Fruit fly (Drosophila melanogaster): Measurements from ENCODE around the gene CG34136.

CG34136 gene

DNA sequence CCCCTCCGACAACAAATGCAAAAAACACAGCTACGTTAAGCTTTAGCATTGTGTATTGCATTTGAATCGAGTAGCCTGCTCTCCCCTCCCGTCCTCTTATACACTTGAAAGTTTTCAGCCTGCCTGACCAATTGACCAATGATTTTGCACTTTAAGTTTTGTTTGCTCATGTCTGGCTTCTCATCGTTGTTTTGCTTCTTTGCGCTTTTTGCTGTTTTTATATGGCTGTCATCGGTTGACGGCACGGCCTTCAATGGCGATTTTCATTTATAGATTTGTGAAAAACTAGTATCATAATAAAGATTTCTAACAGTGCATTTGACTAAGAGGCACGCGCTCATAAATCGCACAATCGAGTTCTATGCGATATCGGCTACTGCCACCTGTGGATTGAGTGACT lies 30.8 kb upstream of the CG34136 start:
- TF ChIP-seq Snoo (tag; optimal IDR thresholded peaks at IDR 0.05), result no peak
- peak; percentile 4 for TF ChIP-seq Pif1A (GFP tag; optimal IDR thresholded peaks at IDR 0.05)
- no peak for TF ChIP-seq Pif1B (GFP tag; optimal IDR thresholded peaks at IDR 0.05)
- peak; percentile 49 for TF ChIP-seq CG8301 (tag; optimal IDR thresholded peaks at IDR 0.05)
- peak; percentile 46; the same call in 1 of the 2 replicates for TF ChIP-seq Ets98B (GFP tag; IDR thresholded peaks at IDR 0.05)
- no peak for TF ChIP-seq CG34367 (tag; optimal IDR thresholded peaks at IDR 0.05)
- TF ChIP-seq CG4496 (GFP tag; IDR thresholded peaks at IDR 0.05), result peak; percentile 69
- TF ChIP-seq gl (tag; optimal IDR thresholded peaks at IDR 0.05), result no peak
- no peak for TF ChIP-seq CG17806 (tag; optimal IDR thresholded peaks at IDR 0.05)
- peak; percentile 52; the same call in 1 of the 2 replicates for TF ChIP-seq CG32121 (GFP tag; IDR thresholded peaks at IDR 0.05)
- TF ChIP-seq CG8159 (tag; optimal IDR thresholded peaks at IDR 0.05), result no peak
- TF ChIP-seq CG12605 (GFP tag; IDR thresholded peaks at IDR 0.05), result no peak
- TF ChIP-seq D1 (tag; optimal IDR thresholded peaks at IDR 0.05), result no peak
- TF ChIP-seq rn (GFP tag; IDR thresholded peaks at IDR 0.05), result no peak
- peak; percentile 34; the same call in 1 of the 2 replicates for TF ChIP-seq CG10348 (GFP tag; IDR thresholded peaks at IDR 0.05)
- no peak for TF ChIP-seq CG13204 (GFP tag; optimal IDR thresholded peaks at IDR 0.05)
- TF ChIP-seq CG15710 (tag; optimal IDR thresholded peaks at IDR 0.05), result no peak
- no peak for TF ChIP-seq CG9948 (tag; optimal IDR thresholded peaks at IDR 0.05)
- peak; percentile 44 for TF ChIP-seq CG14655 (GFP tag; optimal IDR thresholded peaks at IDR 0.05)
- TF ChIP-seq EcR (GFP tag; optimal IDR thresholded peaks at IDR 0.05), result no peak
- peak; percentile 84 for TF ChIP-seq fd96Ca (GFP tag; IDR thresholded peaks at IDR 0.05)

DNA sequence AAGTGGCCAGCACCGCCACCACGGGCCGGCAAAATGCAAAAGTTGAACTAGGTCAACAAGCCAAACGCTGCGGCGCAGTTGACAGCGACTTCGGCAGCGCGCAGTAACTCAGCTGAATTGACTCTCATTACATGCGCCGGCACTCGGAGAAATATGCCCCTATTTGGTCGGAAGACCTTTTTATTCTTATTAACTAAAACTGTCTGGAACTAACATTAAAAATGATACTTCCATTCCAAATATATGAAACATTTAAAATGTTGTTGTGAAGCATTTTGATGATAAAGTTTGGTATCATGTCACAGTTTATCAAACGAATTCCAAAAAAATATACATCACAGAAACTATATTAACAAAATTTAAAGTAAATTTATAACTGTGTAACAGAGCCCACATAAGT lies 29.6 kb upstream of the CG34136 start:
- TF ChIP-seq EcR (GFP tag; optimal IDR thresholded peaks at IDR 0.05) (no peak), CG8301 (tag; optimal IDR thresholded peaks at IDR 0.05) (peak; percentile 44), Pif1A (GFP tag; optimal IDR thresholded peaks at IDR 0.05) (peak; percentile 10), CG4496 (GFP tag; IDR thresholded peaks at IDR 0.05) (peak; percentile 37; the same call in 1 of the 3 replicates), CG15710 (tag; optimal IDR thresholded peaks at IDR 0.05) (no peak), CG10348 (GFP tag; IDR thresholded peaks at IDR 0.05) (no peak), CG34367 (tag; optimal IDR thresholded peaks at IDR 0.05) (no peak), CG14655 (GFP tag; optimal IDR thresholded peaks at IDR 0.05) (no peak), fd96Ca (GFP tag; IDR thresholded peaks at IDR 0.05) (no peak), CG13204 (GFP tag; optimal IDR thresholded peaks at IDR 0.05) (no peak), Ets98B (GFP tag; IDR thresholded peaks at IDR 0.05) (peak; percentile 35; the same call in 1 of the 2 replicates), gl (tag; optimal IDR thresholded peaks at IDR 0.05) (no peak), CG9948 (tag; optimal IDR thresholded peaks at IDR 0.05) (no peak), Snoo (tag; optimal IDR thresholded peaks at IDR 0.05) (no peak), Pif1B (GFP tag; optimal IDR thresholded peaks at IDR 0.05) (no peak)

DNA sequence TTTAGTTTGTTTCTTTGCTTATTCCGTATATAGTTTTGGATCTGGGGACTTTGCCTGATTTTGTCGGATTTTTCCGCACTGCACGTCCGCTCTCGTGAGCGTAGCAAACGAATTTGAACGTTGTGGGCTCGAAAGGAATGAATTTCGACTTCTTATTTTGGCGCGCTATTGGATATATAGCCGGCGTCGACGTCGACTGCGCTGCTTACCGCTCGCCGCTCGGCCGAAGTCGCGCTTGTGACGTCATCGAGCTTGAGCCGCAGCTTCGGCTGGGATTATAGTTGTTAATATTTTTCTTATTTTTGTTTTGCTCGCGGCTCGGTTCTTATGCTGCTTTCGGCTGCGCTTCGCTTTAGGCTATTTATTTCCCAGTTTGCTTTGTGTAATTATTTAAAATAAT lies 26.9 kb upstream of the CG34136 start:
- TF ChIP-seq EcR (GFP tag; optimal IDR thresholded peaks at IDR 0.05), result no peak
- TF ChIP-seq rn (GFP tag; IDR thresholded peaks at IDR 0.05), result no peak
- no peak for TF ChIP-seq D1 (tag; optimal IDR thresholded peaks at IDR 0.05)
- no peak for TF ChIP-seq CG14655 (GFP tag; optimal IDR thresholded peaks at IDR 0.05)
- no peak for TF ChIP-seq Ets98B (GFP tag; IDR thresholded peaks at IDR 0.05)

DNA sequence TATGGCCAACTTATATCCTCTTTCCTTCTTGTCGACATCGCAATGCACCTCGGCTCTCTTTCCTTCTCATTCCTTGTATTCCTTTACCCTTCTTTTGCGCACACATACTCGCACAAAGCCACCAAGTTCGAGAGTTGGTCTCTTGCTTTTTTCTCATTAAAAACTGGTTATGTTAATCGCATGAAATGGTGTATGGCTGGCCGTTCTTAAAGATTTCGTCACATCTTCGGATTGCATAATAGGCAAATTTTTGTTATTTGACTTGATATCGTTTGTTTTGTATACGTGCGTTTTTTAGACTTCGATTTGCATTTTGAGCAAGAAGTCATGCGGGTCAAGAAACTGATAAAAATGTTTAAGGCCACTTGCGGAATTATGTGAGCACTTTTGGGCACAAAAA lies 25.9 kb upstream of the CG34136 start:
- TF ChIP-seq Pif1A (GFP tag; optimal IDR thresholded peaks at IDR 0.05), result no peak
- TF ChIP-seq EcR (GFP tag; optimal IDR thresholded peaks at IDR 0.05), result peak; percentile 11

DNA sequence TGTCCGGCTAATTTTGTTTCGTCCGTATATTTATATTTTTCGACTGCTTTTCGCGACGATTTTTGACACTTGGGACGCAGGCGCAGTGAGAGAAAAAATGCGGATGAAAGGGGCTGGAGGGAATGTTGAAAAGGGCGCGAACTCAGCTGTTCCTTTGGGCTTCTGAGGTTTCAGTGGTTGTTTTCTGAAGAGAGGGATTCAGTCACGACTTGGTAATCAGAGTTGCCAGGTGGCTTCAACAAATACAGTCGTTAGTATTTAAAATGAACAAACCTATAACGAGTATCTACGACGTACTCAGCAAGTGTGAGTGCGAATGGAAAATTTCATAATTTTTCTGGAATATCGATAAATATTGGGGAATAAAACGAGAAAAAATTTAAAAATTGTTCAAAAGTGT lies 25.3 kb upstream of the CG34136 start, which contains the start of gene CG9265:
TSS of gene CG9265 (minus strand) at position 68 of the 400 bp plus-strand sequence.
- TF ChIP-seq Snoo (tag; optimal IDR thresholded peaks at IDR 0.05) (no peak), Pif1B (GFP tag; optimal IDR thresholded peaks at IDR 0.05) (no peak), EcR (GFP tag; optimal IDR thresholded peaks at IDR 0.05) (no peak), CG14655 (GFP tag; optimal IDR thresholded peaks at IDR 0.05) (no peak), gl (tag; optimal IDR thresholded peaks at IDR 0.05) (no peak), D1 (tag; optimal IDR thresholded peaks at IDR 0.05) (no peak), rn (GFP tag; IDR thresholded peaks at IDR 0.05) (no peak), CG15710 (tag; optimal IDR thresholded peaks at IDR 0.05) (no peak), CG13204 (GFP tag; optimal IDR thresholded peaks at IDR 0.05) (no peak), Ets98B (GFP tag; IDR thresholded peaks at IDR 0.05) (no peak), CG8301 (tag; optimal IDR thresholded peaks at IDR 0.05) (no peak), CG12605 (GFP tag; IDR thresholded peaks at IDR 0.05) (no peak), CG4496 (GFP tag; IDR thresholded peaks at IDR 0.05) (no peak), CG9948 (tag; optimal IDR thresholded peaks at IDR 0.05) (no peak), Pif1A (GFP tag; optimal IDR thresholded peaks at IDR 0.05) (no peak), CG32121 (GFP tag; IDR thresholded peaks at IDR 0.05) (no peak)

DNA sequence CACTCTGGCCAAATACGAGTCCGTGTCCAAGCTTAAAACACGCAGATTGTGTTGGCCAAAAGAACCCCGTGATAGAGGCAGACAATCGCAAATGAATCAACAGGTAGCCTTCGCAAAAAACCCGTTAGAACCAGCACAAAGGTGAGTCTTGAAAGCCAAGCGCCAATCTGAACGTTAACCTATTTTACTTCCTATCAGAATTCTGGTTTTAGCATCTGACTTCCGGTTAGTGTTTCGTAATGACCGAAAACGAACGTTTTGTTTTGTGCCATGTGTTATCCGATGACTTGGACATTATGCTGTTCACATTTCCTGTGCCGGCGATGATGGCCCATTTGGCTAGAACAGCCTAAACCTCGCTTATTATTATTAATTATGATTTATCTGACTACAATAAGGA lies 24.3 kb upstream of the CG34136 start:
- no peak for TF ChIP-seq CG34367 (tag; optimal IDR thresholded peaks at IDR 0.05)
- no peak for TF ChIP-seq CG17806 (tag; optimal IDR thresholded peaks at IDR 0.05)
- TF ChIP-seq D1 (tag; optimal IDR thresholded peaks at IDR 0.05), result no peak
- TF ChIP-seq CG15710 (tag; optimal IDR thresholded peaks at IDR 0.05), result no peak
- no peak for TF ChIP-seq EcR (GFP tag; optimal IDR thresholded peaks at IDR 0.05)

DNA sequence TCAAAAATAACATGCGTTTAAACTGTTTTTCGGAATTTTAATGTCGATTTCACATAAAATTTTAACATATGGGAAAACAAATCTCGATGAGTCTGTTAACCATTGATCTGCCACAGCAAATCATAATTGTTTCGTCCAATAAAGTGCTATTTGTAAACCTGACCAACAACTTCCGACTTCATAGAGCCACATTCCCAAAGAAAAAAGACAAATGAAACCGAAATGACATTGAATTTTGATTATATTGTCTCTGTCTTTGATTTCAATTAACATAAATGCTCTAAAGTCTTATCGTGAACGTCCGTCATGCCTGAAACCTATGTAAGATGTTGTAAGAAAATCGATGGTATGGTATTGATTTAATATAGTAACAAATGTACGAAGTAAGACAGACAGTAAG lies 23.4 kb upstream of the CG34136 start:
- no peak for TF ChIP-seq CG34367 (tag; optimal IDR thresholded peaks at IDR 0.05)
- no peak for TF ChIP-seq gl (tag; optimal IDR thresholded peaks at IDR 0.05)
- no peak for TF ChIP-seq CG32121 (GFP tag; IDR thresholded peaks at IDR 0.05)
- TF ChIP-seq CG9948 (tag; optimal IDR thresholded peaks at IDR 0.05), result no peak
- no peak for TF ChIP-seq Snoo (tag; optimal IDR thresholded peaks at IDR 0.05)
- no peak for TF ChIP-seq CG12605 (GFP tag; IDR thresholded peaks at IDR 0.05)
- no peak for TF ChIP-seq Ets98B (GFP tag; IDR thresholded peaks at IDR 0.05)
- TF ChIP-seq EcR (GFP tag; optimal IDR thresholded peaks at IDR 0.05), result no peak
- TF ChIP-seq rn (GFP tag; IDR thresholded peaks at IDR 0.05), result no peak
- no peak for TF ChIP-seq CG8159 (tag; optimal IDR thresholded peaks at IDR 0.05)
- no peak for TF ChIP-seq CG4496 (GFP tag; IDR thresholded peaks at IDR 0.05)
- no peak for TF ChIP-seq CG15710 (tag; optimal IDR thresholded peaks at IDR 0.05)
- TF ChIP-seq CG8301 (tag; optimal IDR thresholded peaks at IDR 0.05), result no peak
- TF ChIP-seq Pif1A (GFP tag; optimal IDR thresholded peaks at IDR 0.05), result no peak
- TF ChIP-seq fd96Ca (GFP tag; IDR thresholded peaks at IDR 0.05), result no peak
- no peak for TF ChIP-seq Pif1B (GFP tag; optimal IDR thresholded peaks at IDR 0.05)
- TF ChIP-seq D1 (tag; optimal IDR thresholded peaks at IDR 0.05), result no peak

All from whole organism, pupa.